Worm (Caenorhabditis elegans) whole organism, L1 larva: ENCODE results near the gene C39B10.1.

ENCODE experiments used
- C34B4.2 ChIP-seq: sonication (generic microtip); optimal IDR thresholded peaks from 2 replicates; lab custom pipeline; 2017; ENCODE audit warnings: mild to moderate bottlenecking, missing genetic modification characterization, missing compliant biosample characterization
- F16B12.6 ChIP-seq: fragments of 150-350 bp; optimal IDR thresholded peaks from 2 replicates; lab custom pipeline; 2014; ENCODE audit warnings: missing biosample characterization, missing genetic modification characterization
- Y116A8C.19 ChIP-seq: sonication (generic microtip); optimal IDR thresholded peaks from 2 replicates; lab custom pipeline; 2016; ENCODE audit warnings: missing compliant biosample characterization, missing genetic modification characterization, borderline replicate concordance
- alr-1 ChIP-seq: fragments of 200-800 bp; sonication (Bioruptor generic); optimal IDR thresholded peaks from 2 replicates; lab custom pipeline; 2018; ENCODE audit warnings: borderline replicate concordance, mild to moderate bottlenecking, missing genetic modification characterization, missing compliant biosample characterization
- blmp-1 ChIP-seq: fragments of 150-350 bp; optimal IDR thresholded peaks from 2 replicates; lab custom pipeline; 2014; ENCODE audit warnings: missing biosample characterization, missing genetic modification characterization
- ceh-8 ChIP-seq: fragments of 200-800 bp; sonication (Bioruptor generic); optimal IDR thresholded peaks from 2 replicates; lab custom pipeline; 2018; ENCODE audit warnings: mild to moderate bottlenecking, missing genetic modification characterization, moderate library complexity, missing compliant biosample characterization
- ceh-82 ChIP-seq, 3 experiments: fragments of 150-350 bp in 1 of 3; sonication (generic microtip) in 2 of 3; optimal IDR thresholded peaks; 2 replicates each; lab custom pipeline; 2014 to 2017; ENCODE audit warnings: missing biosample characterization in 3 of 3, missing genetic modification characterization in 3 of 3
- ceh-90 ChIP-seq: sonication (generic microtip); optimal IDR thresholded peaks from 2 replicates; lab custom pipeline; 2016; ENCODE audit warnings: missing genetic modification characterization, missing compliant biosample characterization
- ces-1 ChIP-seq: fragments of 150-350 bp; optimal IDR thresholded peaks from 2 replicates; lab custom pipeline; 2014; ENCODE audit warnings: missing biosample characterization, missing genetic modification reagents, missing genetic modification characterization
- dpl-1 ChIP-seq, 3 experiments: fragments of 150-350 bp in 2 of 3; sonication (generic microtip) in 1 of 3; optimal IDR thresholded peaks; 2 replicates each; lab custom pipeline; 2014 to 2017; ENCODE audit warnings: missing biosample characterization in 3 of 3, missing genetic modification characterization in 3 of 3, missing genetic modification reagents in 3 of 3
- efl-1 ChIP-seq, 4 experiments: fragments of 150-350 bp; optimal IDR thresholded peaks in 3 of 4; peaks in 1 of 4; 1 replicate in 1 of 4; 2 replicates in 3 of 4; lab custom pipeline; 2014; ENCODE audit warnings: missing biosample characterization in 2 of 4, missing genetic modification characterization in 2 of 4, missing genetic modification reagents in 2 of 4
- efl-3 ChIP-seq: fragments of 200-800 bp; sonication (Bioruptor generic); optimal IDR thresholded peaks from 2 replicates; lab custom pipeline; 2018; ENCODE audit warnings: mild to moderate bottlenecking, missing genetic modification characterization, missing compliant biosample characterization
- egl-27 ChIP-seq, 2 experiments: fragments of 150-350 bp in 1 of 2; sonication (generic microtip); optimal IDR thresholded peaks; 3 replicates each; lab custom pipeline; 2017 to 2018; ENCODE audit warnings: missing biosample characterization in 2 of 2, missing genetic modification characterization in 2 of 2, missing genetic modification reagents in 2 of 2
- elt-2 ChIP-seq: sonication (generic microtip); optimal IDR thresholded peaks from 2 replicates; lab custom pipeline; 2016; ENCODE audit warnings: missing genetic modification characterization, mild to moderate bottlenecking, inconsistent platforms, missing compliant biosample characterization, missing genetic modification reagents
- elt-3 ChIP-seq, 6 experiments: fragments of 150-350 bp in 1 of 6; sonication (generic microtip); optimal IDR thresholded peaks; 2 replicates each; lab custom pipeline; 2017 to 2018; ENCODE audit warnings: missing biosample characterization in 6 of 6, missing genetic modification characterization in 6 of 6, inconsistent platforms in 1 of 6
- fkh-10 ChIP-seq: sonication (generic microtip); optimal IDR thresholded peaks from 2 replicates; lab custom pipeline; 2017; ENCODE audit warnings: missing biosample characterization, missing genetic modification reagents, missing genetic modification characterization
- fos-1 ChIP-seq: fragments of 150-350 bp; optimal IDR thresholded peaks from 2 replicates; lab custom pipeline; 2014; ENCODE audit warnings: missing biosample characterization, missing genetic modification characterization
- hlh-17 ChIP-seq: fragments of 200-800 bp; sonication (Bioruptor generic); optimal IDR thresholded peaks from 2 replicates; lab custom pipeline; 2018; ENCODE audit warnings: missing genetic modification characterization, mild to moderate bottlenecking, missing compliant biosample characterization, moderate library complexity, borderline replicate concordance
- hlh-4 ChIP-seq: sonication (generic microtip); optimal IDR thresholded peaks from 2 replicates; lab custom pipeline; 2016; ENCODE audit warnings: mild to moderate bottlenecking, missing genetic modification characterization, missing compliant biosample characterization
- jun-1 ChIP-seq: fragments of 150-350 bp; optimal IDR thresholded peaks from 2 replicates; lab custom pipeline; 2014; ENCODE audit warnings: missing biosample characterization, missing genetic modification reagents, missing genetic modification characterization
- lin-14 ChIP-seq: fragments of 200-800 bp; sonication (Bioruptor generic); optimal IDR thresholded peaks from 2 replicates; lab custom pipeline; 2018; ENCODE audit warnings: mild to moderate bottlenecking, missing genetic modification characterization, moderate library complexity, missing compliant biosample characterization
- lin-15B ChIP-seq: fragments of 150-350 bp; sonication (generic microtip); optimal IDR thresholded peaks from 3 replicates; lab custom pipeline; 2014; ENCODE audit warnings: missing biosample characterization, missing genetic modification characterization
- lir-3 ChIP-seq: sonication (generic microtip); optimal IDR thresholded peaks from 2 replicates; lab custom pipeline; 2016; ENCODE audit warnings: mild to moderate bottlenecking, missing genetic modification characterization, moderate library complexity, missing compliant biosample characterization; ENCODE audit not compliant: poor library complexity
- mdl-1 ChIP-seq, 2 experiments: fragments of 150-350 bp; optimal IDR thresholded peaks; 2 replicates each; lab custom pipeline; 2014 to 2017; ENCODE audit warnings: missing biosample characterization in 2 of 2, missing genetic modification characterization in 2 of 2, inconsistent platforms in 1 of 2
- mef-2 ChIP-seq: fragments of 150-350 bp; optimal IDR thresholded peaks from 2 replicates; lab custom pipeline; 2014; ENCODE audit warnings: missing biosample characterization, missing genetic modification characterization
- mep-1 ChIP-seq: fragments of 150-350 bp; optimal IDR thresholded peaks from 2 replicates; lab custom pipeline; 2014; ENCODE audit warnings: missing biosample characterization, missing genetic modification characterization
- nhr-12 ChIP-seq: sonication (generic microtip); optimal IDR thresholded peaks from 2 replicates; lab custom pipeline; 2017; ENCODE audit warnings: missing biosample characterization, missing genetic modification characterization
- nhr-19 ChIP-seq: fragments of 200-800 bp; sonication (Bioruptor generic); conservative IDR thresholded peaks from 2 replicates; pipeline ENCODE4 v1.3.6; 2022; ENCODE audit warnings: missing genetic modification characterization, missing compliant biosample characterization
- nhr-20 ChIP-seq: sonication (generic microtip); optimal IDR thresholded peaks from 2 replicates; lab custom pipeline; 2016; ENCODE audit warnings: mild to moderate bottlenecking, missing genetic modification characterization, missing compliant biosample characterization
- nhr-28 ChIP-seq: fragments of 150-350 bp; optimal IDR thresholded peaks from 2 replicates; lab custom pipeline; 2014; ENCODE audit warnings: missing biosample characterization, missing genetic modification characterization
- nhr-71 ChIP-seq: sonication (generic microtip); optimal IDR thresholded peaks from 2 replicates; lab custom pipeline; 2016; ENCODE audit warnings: mild to moderate bottlenecking, missing genetic modification characterization, moderate library complexity, missing compliant biosample characterization
- nhr-77 ChIP-seq: fragments of 150-350 bp; optimal IDR thresholded peaks from 2 replicates; lab custom pipeline; 2014; ENCODE audit warnings: missing biosample characterization, missing genetic modification characterization
- nhr-85 ChIP-seq: sonication (generic microtip); peaks from one replicate; lab custom pipeline; 2016; ENCODE audit warnings: missing genetic modification characterization, inconsistent platforms, missing compliant biosample characterization
- nhr-90 ChIP-seq: sonication (generic microtip); optimal IDR thresholded peaks from 2 replicates; lab custom pipeline; 2016; ENCODE audit warnings: mild to moderate bottlenecking, missing genetic modification characterization, missing compliant biosample characterization; ENCODE audit not compliant: poor library complexity
- pax-3 ChIP-seq: fragments of 200-800 bp; sonication (Bioruptor generic); optimal IDR thresholded peaks from 2 replicates; lab custom pipeline; 2018; ENCODE audit warnings: mild to moderate bottlenecking, missing genetic modification characterization, moderate library complexity, missing compliant biosample characterization
- pqm-1 ChIP-seq: sonication (generic microtip); optimal IDR thresholded peaks from 3 replicates; lab custom pipeline; 2017; ENCODE audit warnings: missing biosample characterization, missing genetic modification characterization
- skn-1 ChIP-seq: fragments of 150-350 bp; optimal IDR thresholded peaks from 2 replicates; lab custom pipeline; 2014; ENCODE audit warnings: missing biosample characterization, missing genetic modification characterization
- snu-23 ChIP-seq: sonication (generic microtip); optimal IDR thresholded peaks from 2 replicates; lab custom pipeline; 2016; ENCODE audit warnings: missing genetic modification characterization, missing compliant biosample characterization
- sox-4 ChIP-seq: sonication (generic microtip); optimal IDR thresholded peaks from 2 replicates; lab custom pipeline; 2016; ENCODE audit warnings: missing genetic modification characterization, missing compliant biosample characterization
- sptf-1 ChIP-seq: fragments of 150-350 bp; optimal IDR thresholded peaks from 2 replicates; lab custom pipeline; 2014; ENCODE audit warnings: missing biosample characterization, missing genetic modification characterization
- tbx-2 ChIP-seq: sonication (generic microtip); optimal IDR thresholded peaks from 2 replicates; lab custom pipeline; 2016; ENCODE audit warnings: missing genetic modification characterization, missing compliant biosample characterization
- unc-130 ChIP-seq: fragments of 150-350 bp; optimal IDR thresholded peaks from 2 replicates; lab custom pipeline; 2017; ENCODE audit warnings: missing biosample characterization, missing genetic modification characterization, inconsistent platforms
- unc-30 ChIP-seq: sonication (generic microtip); optimal IDR thresholded peaks from 2 replicates; lab custom pipeline; 2017; ENCODE audit warnings: missing biosample characterization, missing genetic modification characterization
- unc-86 ChIP-seq: sonication (generic microtip); optimal IDR thresholded peaks from 2 replicates; lab custom pipeline; 2016; ENCODE audit warnings: missing genetic modification characterization, missing compliant biosample characterization
- ztf-11 ChIP-seq, 2 experiments: sonication (generic microtip); optimal IDR thresholded peaks; 2 replicates each; lab custom pipeline; 2016 to 2017; ENCODE audit warnings: missing genetic modification characterization in 2 of 2, missing biosample characterization in 1 of 2, missing compliant biosample characterization in 1 of 2
- ztf-4 ChIP-seq: fragments of 150-350 bp; optimal IDR thresholded peaks from 2 replicates; lab custom pipeline; 2014; ENCODE audit warnings: missing biosample characterization, missing genetic modification characterization

The C39B10.1 gene

ce11 chrX:10443836-10444235 lies 19.6 kb downstream of the C39B10.1 start, which contains the start of gene C39B10.3:
TSS of gene C39B10.3 (plus strand) at chrX:10444136.
- no peak for TF ChIP-seq nhr-20
- TF ChIP-seq C34B4.2 (tag; lab: Kevin White, UChicago): no peak
- TF ChIP-seq jun-1: no peak
- TF ChIP-seq ztf-11 (tag; optimal IDR thresholded peaks at IDR 0.05; lab: Kevin White, UChicago): no peak
- TF ChIP-seq pax-3: no peak
- no peak for TF ChIP-seq nhr-90 (tag; lab: Kevin White, UChicago)
- no peak for TF ChIP-seq lin-15B (tag; lab: Kevin White, UChicago)
- no peak for TF ChIP-seq nhr-28
- TF ChIP-seq skn-1: no peak
- TF ChIP-seq dpl-1 (GFP tag; optimal IDR thresholded peaks at IDR 0.05; lab: Kevin White, UChicago): no peak
- TF ChIP-seq ztf-4 (tag; lab: Kevin White, UChicago): no peak
- TF ChIP-seq, all 84 proteins: peak for 0

ce11 chrX:10440781-10441180 lies 22.7 kb downstream of the C39B10.1 start:
- TF ChIP-seq lir-3 (tag; lab: Kevin White, UChicago) (no peak), elt-2 (tag; lab: Kevin White, UChicago) (peak; percentile 46), nhr-20 (no peak), nhr-28 (no peak)

- TF ChIP-seq nhr-71 (tag; lab: Kevin White, UChicago): no peak
- no peak for TF ChIP-seq egl-27 (tag; optimal IDR thresholded peaks at IDR 0.05; lab: Kevin White, UChicago)
- TF ChIP-seq hlh-17 (GFP tag; lab: Kevin White, UChicago): no peak
- TF ChIP-seq jun-1: no peak
- no peak for TF ChIP-seq lin-15B (tag; lab: Kevin White, UChicago)
- peak; percentile 49 for TF ChIP-seq lin-14 (GFP tag; lab: Kevin White, UChicago)
- TF ChIP-seq fkh-10 (GFP tag; lab: Kevin White, UChicago): no peak
- no peak for TF ChIP-seq unc-130 (tag; lab: Kevin White, UChicago)
- no peak for TF ChIP-seq sox-4 (tag; lab: Kevin White, UChicago)
- TF ChIP-seq fos-1 (tag; lab: Kevin White, UChicago): no peak
- no peak for TF ChIP-seq alr-1 (tag; lab: Kevin White, UChicago)
- TF ChIP-seq mdl-1 (tag; optimal IDR thresholded peaks at IDR 0.05; lab: Kevin White, UChicago): no peak
- TF ChIP-seq mep-1 (tag; lab: Kevin White, UChicago): peak; percentile 24
- TF ChIP-seq nhr-85: peak; percentile 76
- TF ChIP-seq tbx-2 (tag; lab: Kevin White, UChicago): no peak
- TF ChIP-seq mef-2 (tag; lab: Kevin White, UChicago): no peak
- no peak for TF ChIP-seq ceh-8 (GFP tag; lab: Kevin White, UChicago)
- TF ChIP-seq snu-23: peak; percentile 12
Measured at ce11 chrX:10437421-10437820, 26.0 kb downstream of the C39B10.1 start.

- no peak for TF ChIP-seq pqm-1 (tag; lab: Kevin White, UChicago)
- TF ChIP-seq ceh-82 (tag; optimal IDR thresholded peaks at IDR 0.05; lab: Kevin White, UChicago): peak; percentile 35 to 68 (median 36)
- peak; percentile 73 for TF ChIP-seq tbx-2 (tag; lab: Kevin White, UChicago)
- TF ChIP-seq F16B12.6: no peak
- peak; percentile 61 for TF ChIP-seq blmp-1 (tag; lab: Kevin White, UChicago)
- TF ChIP-seq nhr-85: no peak
- peak; percentile 82 for TF ChIP-seq nhr-71 (tag; lab: Kevin White, UChicago)
- TF ChIP-seq unc-30: no peak
- TF ChIP-seq ces-1 (GFP tag; lab: Kevin White, UChicago): peak; percentile 41
- no peak for TF ChIP-seq sptf-1 (tag; lab: Kevin White, UChicago)
- peak; percentile 15 for TF ChIP-seq nhr-12 (tag; lab: Kevin White, UChicago)
- TF ChIP-seq nhr-19: peak; percentile 58
- peak; percentile 25 for TF ChIP-seq nhr-77 (tag; lab: Kevin White, UChicago)
- TF ChIP-seq efl-1 (optimal IDR thresholded peaks at IDR 0.05; lab: Kevin White, UChicago): peak; percentile 28 to 52
- TF ChIP-seq efl-1 (GFP tag; optimal IDR thresholded peaks at IDR 0.05 in 1 of 2; lab: Kevin White, UChicago): peak in 1 of 2 experiments; percentile 60
- TF ChIP-seq ceh-90 (tag; lab: Kevin White, UChicago): no peak
- TF ChIP-seq lin-15B (tag; lab: Kevin White, UChicago): no peak
- TF ChIP-seq efl-3: no peak
- TF ChIP-seq dpl-1 (GFP tag; optimal IDR thresholded peaks at IDR 0.05; lab: Kevin White, UChicago): no peak
- no peak for TF ChIP-seq Y116A8C.19 (tag; lab: Kevin White, UChicago)
- TF ChIP-seq elt-3 (tag; optimal IDR thresholded peaks at IDR 0.05; lab: Kevin White, UChicago): no peak
- no peak for TF ChIP-seq hlh-4 (tag; lab: Kevin White, UChicago)
- peak; percentile 85 for TF ChIP-seq unc-86
- TF ChIP-seq fos-1 (tag; lab: Kevin White, UChicago): peak; percentile 16
- TF ChIP-seq lin-14 (GFP tag; lab: Kevin White, UChicago): peak; percentile 97
Measured at ce11 chrX:10435492-10435939, 27.9 kb downstream of the C39B10.1 start.
